Worm (Caenorhabditis elegans): ENCODE measurements around the gene nlp-19.

The nlp-19 gene

DNA sequence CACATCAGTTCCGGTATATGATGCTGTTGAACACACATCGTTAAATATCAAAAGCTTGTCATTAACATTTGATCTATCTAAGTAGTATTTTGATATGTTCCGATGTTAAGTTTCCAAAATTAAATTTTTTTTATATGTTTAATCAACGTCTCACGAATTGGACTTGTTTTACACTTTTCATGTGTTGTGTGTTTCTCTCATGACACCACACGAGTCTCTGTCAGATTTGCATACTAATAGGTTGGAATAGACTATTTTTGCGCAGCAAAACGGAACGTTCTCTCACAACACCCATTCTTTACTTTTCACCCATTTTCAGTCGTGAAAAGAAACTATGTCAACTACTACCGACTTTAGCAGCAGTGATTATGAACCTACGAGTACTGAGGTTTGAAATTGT is 12.1 kb downstream of the nlp-19 start, which contains the start of gene K09C8.8:
K09C8.8 (plus strand) TSS at position 301 of the 400 bp plus-strand sequence.
- TF ChIP-seq hlh-13 (GFP tag; optimal IDR thresholded peaks at IDR 0.05): no peak
- TF ChIP-seq dve-1 (tag; optimal IDR thresholded peaks at IDR 0.05): no peak
- no peak for TF ChIP-seq hlh-8 (tag; optimal IDR thresholded peaks at IDR 0.05)
- TF ChIP-seq nfya-1 (tag; optimal IDR thresholded peaks at IDR 0.05): no peak
- no peak for TF ChIP-seq ets-4 (tag; optimal IDR thresholded peaks at IDR 0.05)
- TF ChIP-seq unc-86 (tag; optimal IDR thresholded peaks at IDR 0.05): no peak
- no peak for TF ChIP-seq fkh-10 (GFP tag; optimal IDR thresholded peaks at IDR 0.05)
- TF ChIP-seq rnt-1 (tag; optimal IDR thresholded peaks at IDR 0.05): no peak
- no peak for TF ChIP-seq lim-6 (tag; optimal IDR thresholded peaks at IDR 0.05)
- no peak for TF ChIP-seq npax-4 (tag; optimal IDR thresholded peaks at IDR 0.05)
- no peak for TF ChIP-seq ceh-2 (tag; optimal IDR thresholded peaks at IDR 0.05)
- TF ChIP-seq pqm-1 (tag; optimal IDR thresholded peaks at IDR 0.05): no peak

DNA sequence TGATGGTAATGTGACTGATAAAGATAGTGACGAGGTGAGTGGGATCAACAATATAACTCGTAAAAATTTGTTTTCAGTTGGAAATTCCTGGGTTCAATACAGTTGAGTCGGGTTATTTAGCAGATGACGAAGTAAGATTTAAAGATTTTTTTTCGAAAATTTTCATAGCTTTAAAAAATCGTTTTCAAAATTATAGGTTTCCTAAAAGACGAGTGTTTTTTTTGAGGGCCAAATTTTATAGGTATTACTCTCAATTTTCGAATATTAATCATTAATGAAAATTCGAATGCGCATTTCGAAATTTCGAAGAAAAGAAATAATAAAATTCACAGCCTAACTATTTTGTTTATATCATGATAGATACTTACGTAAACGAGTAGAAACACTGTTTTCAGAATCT is 12.6 kb downstream of the nlp-19 start:
- no peak for TF ChIP-seq hlh-6 (tag; optimal IDR thresholded peaks at IDR 0.05)
- no peak for TF ChIP-seq fax-1 (tag; optimal IDR thresholded peaks at IDR 0.05)
- TF ChIP-seq gmeb-2 (tag; optimal IDR thresholded peaks at IDR 0.05): no peak
- no peak for TF ChIP-seq pqm-1 (tag; optimal IDR thresholded peaks at IDR 0.05)
- no peak for TF ChIP-seq pat-9 (tag; optimal IDR thresholded peaks at IDR 0.05)
- no peak for TF ChIP-seq pha-4 (tag; optimal IDR thresholded peaks at IDR 0.05)
- no peak for TF ChIP-seq tbx-2 (tag; optimal IDR thresholded peaks at IDR 0.05)
- no peak for TF ChIP-seq ceh-6 (GFP tag; optimal IDR thresholded peaks at IDR 0.05)
- no peak for TF ChIP-seq madf-2 (tag; optimal IDR thresholded peaks at IDR 0.05)
- no peak for TF ChIP-seq lim-6 (tag; optimal IDR thresholded peaks at IDR 0.05)
- no peak for TF ChIP-seq che-1 (tag; optimal IDR thresholded peaks at IDR 0.05)
- no peak for TF ChIP-seq ttx-3 (tag; optimal IDR thresholded peaks at IDR 0.05)
- TF ChIP-seq dve-1 (tag; optimal IDR thresholded peaks at IDR 0.05): no peak
- no peak for TF ChIP-seq ceh-34 (tag; optimal IDR thresholded peaks at IDR 0.05)
- no peak for TF ChIP-seq syd-9 (tag; optimal IDR thresholded peaks at IDR 0.05)
- no peak for TF ChIP-seq sox-2 (GFP tag; IDR thresholded peaks at IDR 0.05)
- TF ChIP-seq pag-3 (tag; optimal IDR thresholded peaks at IDR 0.05; ENCODE audit: borderline replicate concordance): no peak
- no peak for TF ChIP-seq ceh-48 (tag; optimal IDR thresholded peaks at IDR 0.05)

DNA sequence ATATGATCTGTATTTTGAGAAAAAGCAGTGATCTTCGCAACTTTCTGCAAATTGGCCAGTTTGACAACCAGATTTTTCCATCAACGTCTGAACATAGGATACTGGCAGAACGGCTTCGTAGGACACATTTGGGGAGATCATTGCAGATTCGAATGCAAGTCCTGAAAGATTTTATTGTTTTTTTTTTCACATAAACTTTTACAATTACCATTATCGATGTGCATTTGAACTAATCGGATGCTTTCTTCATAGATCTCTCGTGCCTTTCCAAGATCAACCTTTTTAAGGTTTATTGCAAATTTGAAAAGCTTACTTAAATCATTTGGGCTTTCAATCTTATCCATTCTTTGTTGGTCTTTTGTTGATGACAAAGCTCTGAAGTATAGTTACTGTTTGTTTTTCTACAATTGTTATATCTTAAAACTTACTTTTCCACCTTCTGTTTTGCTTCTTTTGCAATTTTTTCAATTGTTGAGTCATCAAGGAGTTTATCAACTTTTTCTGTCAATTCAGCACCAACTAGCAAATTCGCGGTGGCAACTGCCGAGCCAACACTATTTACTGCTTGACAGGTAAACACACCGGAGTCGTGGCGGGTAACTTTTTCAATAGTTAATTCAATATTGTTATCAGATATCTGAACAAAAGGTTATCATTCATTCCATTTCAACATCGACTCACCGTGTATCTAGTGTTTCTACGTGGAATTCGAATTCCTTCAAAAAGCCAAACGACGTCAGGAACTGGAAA is 18.1 kb downstream of the nlp-19 start:
- no peak for TF ChIP-seq nhr-232 (tag; optimal IDR thresholded peaks at IDR 0.05)
- no peak for TF ChIP-seq ceh-30 (tag; optimal IDR thresholded peaks at IDR 0.05)
- no peak for TF ChIP-seq unc-55 (GFP tag; optimal IDR thresholded peaks at IDR 0.05)
- TF ChIP-seq pqm-1 (tag; optimal IDR thresholded peaks at IDR 0.05): no peak
- no peak for TF ChIP-seq Y22D7AL.16 (tag; optimal IDR thresholded peaks at IDR 0.05)
- TF ChIP-seq pag-3 (tag; optimal IDR thresholded peaks at IDR 0.05; ENCODE audit: borderline replicate concordance): no peak
- TF ChIP-seq dve-1 (tag; optimal IDR thresholded peaks at IDR 0.05): no peak
- TF ChIP-seq hlh-8 (tag; optimal IDR thresholded peaks at IDR 0.05): no peak
- no peak for TF ChIP-seq F13H6.1 (tag; optimal IDR thresholded peaks at IDR 0.05)
- no peak for TF ChIP-seq ztf-16 (tag; optimal IDR thresholded peaks at IDR 0.05)
- TF ChIP-seq ceh-6 (GFP tag; optimal IDR thresholded peaks at IDR 0.05): no peak
- no peak for TF ChIP-seq K02D7.2 (tag; optimal IDR thresholded peaks at IDR 0.05)
- TF ChIP-seq hlh-13 (GFP tag; optimal IDR thresholded peaks at IDR 0.05): no peak
- no peak for TF ChIP-seq sox-2 (GFP tag; IDR thresholded peaks at IDR 0.05)
- TF ChIP-seq ceh-22 (tag; optimal IDR thresholded peaks at IDR 0.05): no peak

DNA sequence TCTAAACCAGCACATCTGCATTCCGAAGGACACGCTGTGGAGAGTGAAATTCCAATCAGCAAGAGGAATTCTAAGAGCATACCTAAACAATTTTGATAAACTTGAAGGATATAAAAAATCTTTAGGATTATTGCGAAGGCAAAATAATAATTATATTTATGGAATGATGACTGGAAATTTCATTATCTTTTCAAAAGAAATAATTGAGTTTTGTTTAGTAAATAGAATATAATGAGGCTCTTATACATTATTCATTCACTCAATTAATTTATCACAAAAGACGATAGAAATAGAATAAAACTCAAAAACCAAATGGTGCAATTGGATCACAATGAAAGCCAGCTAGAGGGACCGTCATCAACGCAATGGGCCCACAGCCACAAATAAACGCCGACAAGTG is 20.7 kb downstream of the nlp-19 start, which contains the start of gene pxn-2:
pxn-2 (minus strand) TSS at position 101 of the 400 bp plus-strand sequence.
- TF ChIP-seq elt-2 (tag; optimal IDR thresholded peaks at IDR 0.05) (no peak), sdc-2 (tag; optimal IDR thresholded peaks at IDR 0.05) (no peak), ceh-14 (tag; optimal IDR thresholded peaks at IDR 0.05) (no peak), ceh-34 (tag; optimal IDR thresholded peaks at IDR 0.05) (no peak), tbx-7 (tag; optimal IDR thresholded peaks at IDR 0.05) (no peak), pros-1 (tag; optimal IDR thresholded peaks at IDR 0.05) (no peak), ztf-16 (tag; optimal IDR thresholded peaks at IDR 0.05) (no peak), pha-2 (tag; optimal IDR thresholded peaks at IDR 0.05) (no peak), ahr-1 (tag; optimal IDR thresholded peaks at IDR 0.05) (no peak), gmeb-2 (tag; optimal IDR thresholded peaks at IDR 0.05) (no peak), hlh-13 (GFP tag; optimal IDR thresholded peaks at IDR 0.05) (no peak), pag-3 (tag; optimal IDR thresholded peaks at IDR 0.05; ENCODE audit: borderline replicate concordance) (no peak), zip-5 (tag; optimal IDR thresholded peaks at IDR 0.05) (no peak), ets-4 (tag; optimal IDR thresholded peaks at IDR 0.05) (no peak), C38D4.7 (GFP tag; optimal IDR thresholded peaks at IDR 0.05) (no peak), pqm-1 (tag; optimal IDR thresholded peaks at IDR 0.05) (no peak)

All from whole organism, late embryonic.